Worm (Caenorhabditis elegans) whole organism, young adult: Measurements from ENCODE around the gene vdac-1.

ENCODE experiments used
- C06A6.2 ChIP-seq: fragments of 200-800 bp; sonication (Bioruptor generic); conservative IDR thresholded peaks from 2 replicates; pipeline ENCODE4 v1.3.6; 2022; ENCODE audit warnings: missing genetic modification characterization, missing compliant biosample characterization
- D2030.7 ChIP-seq: fragments of 200-800 bp; sonication (Bioruptor generic); IDR thresholded peaks from 2 replicates; pipeline ENCODE4 v1.3.6; 2022; ENCODE audit warnings: missing genetic modification reagents, missing genetic modification characterization, missing compliant biosample characterization
- F22D6.2 ChIP-seq: sonication (generic microtip); optimal IDR thresholded peaks from 2 replicates; lab custom pipeline; 2016; ENCODE audit warnings: mild to moderate bottlenecking, missing genetic modification characterization, missing compliant biosample characterization
- F33H1.4 ChIP-seq: fragments of 200-800 bp; sonication (Bioruptor generic); IDR thresholded peaks from 2 replicates; pipeline ENCODE4 v1.3.6; 2022; ENCODE audit warnings: missing genetic modification reagents, missing genetic modification characterization, missing compliant biosample characterization
- F37B4.10 ChIP-seq: fragments of 200-800 bp; sonication (Bioruptor generic); IDR thresholded peaks from 2 replicates; pipeline ENCODE4 v1.3.6; 2022; ENCODE audit warnings: missing genetic modification characterization, missing compliant biosample characterization
- F39B2.1 ChIP-seq: fragments of 200-800 bp; sonication (Bioruptor generic); IDR thresholded peaks from 2 replicates; pipeline ENCODE4 v1.3.6; 2022; ENCODE audit warnings: missing genetic modification reagents, missing genetic modification characterization, missing compliant biosample characterization
- F55B11.4 ChIP-seq: sonication (generic microtip); optimal IDR thresholded peaks from 2 replicates; lab custom pipeline; 2016; ENCODE audit warnings: missing compliant biosample characterization, missing genetic modification characterization, borderline replicate concordance; ENCODE audit not compliant: insufficient read depth
- F57A8.1 ChIP-seq: fragments of 200-800 bp; sonication (Bioruptor generic); optimal IDR thresholded peaks from 2 replicates; lab custom pipeline; 2018; ENCODE audit warnings: mild to moderate bottlenecking, missing genetic modification characterization, moderate library complexity, missing compliant biosample characterization
- K12H6.12 ChIP-seq: fragments of 200-800 bp; sonication (Bioruptor generic); optimal IDR thresholded peaks from 2 replicates; lab custom pipeline; 2018; ENCODE audit warnings: mild to moderate bottlenecking, missing genetic modification characterization, missing compliant biosample characterization
- T07F8.4 ChIP-seq: sonication (generic microtip); optimal IDR thresholded peaks from 2 replicates; lab custom pipeline; 2016; ENCODE audit warnings: mild to moderate bottlenecking, missing genetic modification characterization, moderate library complexity, missing compliant biosample characterization
- T26A5.8 ChIP-seq: sonication (generic microtip); optimal IDR thresholded peaks from 2 replicates; lab custom pipeline; 2016; ENCODE audit warnings: missing genetic modification characterization, missing compliant biosample characterization
- Y53F4B.3 ChIP-seq: fragments of 200-800 bp; sonication (Bioruptor generic); IDR thresholded peaks from 2 replicates; pipeline ENCODE4 v1.3.6; 2022; ENCODE audit warnings: missing genetic modification reagents, missing genetic modification characterization, missing compliant biosample characterization
- Y95B8A.8 ChIP-seq: fragments of 200-800 bp; sonication (Bioruptor generic); IDR thresholded peaks from 2 replicates; pipeline ENCODE4 v1.3.6; 2022; ENCODE audit warnings: missing genetic modification reagents, missing genetic modification characterization, missing compliant biosample characterization
- attf-5 ChIP-seq: fragments of 200-800 bp; sonication (Bioruptor generic); optimal IDR thresholded peaks from 2 replicates; lab custom pipeline; 2018; ENCODE audit warnings: mild to moderate bottlenecking, missing genetic modification characterization, missing compliant biosample characterization
- ccch-3 ChIP-seq: fragments of 200-800 bp; sonication (Bioruptor generic); optimal IDR thresholded peaks from 2 replicates; lab custom pipeline; 2018; ENCODE audit warnings: mild to moderate bottlenecking, missing genetic modification characterization, missing compliant biosample characterization
- cebp-1 ChIP-seq, 2 experiments: fragments of 200-800 bp in 1 of 2; sonication (Bioruptor generic) in 1 of 2; sonication (generic microtip) in 1 of 2; IDR thresholded peaks in 1 of 2; optimal IDR thresholded peaks in 1 of 2; 2 replicates each; pipeline versions ENCODE4 v1.3.6 to Lab custom; 2017 to 2022; ENCODE audit warnings: missing compliant biosample characterization in 2 of 2, missing genetic modification characterization in 2 of 2, mild to moderate bottlenecking in 1 of 2, missing genetic modification reagents in 1 of 2, moderate library complexity in 1 of 2
- ceh-100 ChIP-seq: fragments of 200-800 bp; sonication (Bioruptor generic); IDR thresholded peaks from 2 replicates; pipeline ENCODE4 v1.3.6; 2022; ENCODE audit warnings: missing genetic modification reagents, missing genetic modification characterization, missing compliant biosample characterization
- ceh-27 ChIP-seq: fragments of 200-800 bp; sonication (Bioruptor generic); optimal IDR thresholded peaks from 2 replicates; lab custom pipeline; 2018; ENCODE audit warnings: mild to moderate bottlenecking, missing genetic modification characterization, moderate library complexity, missing compliant biosample characterization
- ceh-58 ChIP-seq: fragments of 200-800 bp; sonication (Bioruptor generic); IDR thresholded peaks from 2 replicates; pipeline ENCODE4 v1.3.6; 2022; ENCODE audit warnings: missing genetic modification characterization, missing compliant biosample characterization
- chd-7 ChIP-seq: sonication (generic microtip); optimal IDR thresholded peaks from 2 replicates; lab custom pipeline; 2016; ENCODE audit warnings: mild to moderate bottlenecking, missing genetic modification characterization, moderate library complexity, missing compliant biosample characterization
- die-1 ChIP-seq: sonication (generic microtip); optimal IDR thresholded peaks from 2 replicates; lab custom pipeline; 2016; ENCODE audit warnings: missing genotype, mild to moderate bottlenecking, missing genetic modification characterization, missing compliant biosample characterization
- dpff-1 ChIP-seq: sonication (generic microtip); optimal IDR thresholded peaks from 2 replicates; lab custom pipeline; 2017; ENCODE audit warnings: mild to moderate bottlenecking, missing genetic modification characterization, missing compliant biosample characterization
- dpl-1 ChIP-seq: fragments of 150-350 bp; optimal IDR thresholded peaks from 2 replicates; lab custom pipeline; 2014; ENCODE audit warnings: missing biosample characterization, missing genetic modification reagents, missing genetic modification characterization
- egl-44 ChIP-seq: fragments of 200-800 bp; sonication (Bioruptor generic); IDR thresholded peaks from 2 replicates; pipeline ENCODE4 v1.3.6; 2022; ENCODE audit warnings: missing genetic modification reagents, missing genetic modification characterization, missing compliant biosample characterization
- ekl-4 ChIP-seq: fragments of 200-800 bp; sonication (Bioruptor generic); IDR thresholded peaks from 2 replicates; pipeline ENCODE4 v1.3.6; 2022; ENCODE audit warnings: missing genetic modification reagents, missing genetic modification characterization, missing compliant biosample characterization
- ets-4 ChIP-seq: fragments of 200-800 bp; sonication (Bioruptor generic); optimal IDR thresholded peaks from 2 replicates; lab custom pipeline; 2018; ENCODE audit warnings: mild to moderate bottlenecking, missing genetic modification characterization, missing compliant biosample characterization
- fkh-3 ChIP-seq: sonication (generic microtip); optimal IDR thresholded peaks from 2 replicates; lab custom pipeline; 2016; ENCODE audit warnings: mild to moderate bottlenecking, missing genetic modification characterization, missing compliant biosample characterization
- lag-1 ChIP-seq: fragments of 200-800 bp; sonication (Bioruptor generic); IDR thresholded peaks from 2 replicates; pipeline ENCODE4 v1.3.6; 2022; ENCODE audit warnings: missing genetic modification reagents, missing genetic modification characterization, missing compliant biosample characterization
- let-526 ChIP-seq: fragments of 200-800 bp; sonication (Bioruptor generic); IDR thresholded peaks from 2 replicates; pipeline ENCODE4 v1.3.6; 2022; ENCODE audit warnings: missing genetic modification reagents, missing genetic modification characterization, missing compliant biosample characterization
- let-607 ChIP-seq, 2 experiments: fragments of 200-800 bp in 1 of 2; sonication (Bioruptor generic) in 1 of 2; sonication (generic microtip) in 1 of 2; optimal IDR thresholded peaks; 2 replicates each; lab custom pipeline; 2016 to 2018; ENCODE audit warnings: mild to moderate bottlenecking in 2 of 2, missing compliant biosample characterization in 2 of 2, missing genetic modification characterization in 2 of 2, moderate library complexity in 2 of 2, missing genotype in 1 of 2
- lin-26 ChIP-seq: fragments of 200-800 bp; sonication (Bioruptor generic); IDR thresholded peaks from 2 replicates; pipeline ENCODE4 v1.3.6; 2022; ENCODE audit warnings: missing genetic modification reagents, missing genetic modification characterization, missing compliant biosample characterization
- lsl-1 ChIP-seq: fragments of 200-800 bp; sonication (Bioruptor generic); optimal IDR thresholded peaks from 2 replicates; lab custom pipeline; 2018; ENCODE audit warnings: mild to moderate bottlenecking, missing genetic modification characterization, moderate library complexity, missing compliant biosample characterization
- madf-6 ChIP-seq: fragments of 200-800 bp; sonication (Bioruptor generic); IDR thresholded peaks from 2 replicates; pipeline ENCODE4 v1.3.6; 2022; ENCODE audit warnings: missing genetic modification reagents, missing genetic modification characterization, missing compliant biosample characterization
- mcd-1 ChIP-seq: fragments of 200-800 bp; sonication (Bioruptor generic); IDR thresholded peaks from 2 replicates; pipeline ENCODE4 v1.3.6; 2022; ENCODE audit warnings: missing genetic modification reagents, missing genetic modification characterization, missing compliant biosample characterization
- mel-28 ChIP-seq: sonication (generic microtip); optimal IDR thresholded peaks from 2 replicates; lab custom pipeline; 2016; ENCODE audit warnings: borderline replicate concordance, mild to moderate bottlenecking, missing genetic modification characterization, missing compliant biosample characterization
- nfya-2 ChIP-seq: fragments of 200-800 bp; sonication (Bioruptor generic); IDR thresholded peaks from 2 replicates; pipeline ENCODE4 v1.3.6; 2022; ENCODE audit warnings: missing genetic modification reagents, missing genetic modification characterization, missing compliant biosample characterization
- nfyb-1 ChIP-seq: fragments of 200-800 bp; sonication (Bioruptor generic); IDR thresholded peaks from 2 replicates; pipeline ENCODE4 v1.3.6; 2022; ENCODE audit warnings: missing genetic modification reagents, missing genetic modification characterization, missing compliant biosample characterization
- nhr-120 ChIP-seq: fragments of 200-800 bp; sonication (Bioruptor generic); IDR thresholded peaks from 2 replicates; pipeline ENCODE4 v1.3.6; 2022; ENCODE audit warnings: missing genetic modification characterization, missing compliant biosample characterization
- pbrm-1 ChIP-seq: fragments of 200-800 bp; sonication (Bioruptor generic); IDR thresholded peaks from 2 replicates; pipeline ENCODE4 v1.3.6; 2022; ENCODE audit warnings: missing genetic modification reagents, missing genetic modification characterization, missing compliant biosample characterization
- rcor-1 ChIP-seq: fragments of 200-800 bp; sonication (Bioruptor generic); IDR thresholded peaks from 2 replicates; pipeline ENCODE4 v1.3.6; 2022; ENCODE audit warnings: missing genetic modification reagents, missing genetic modification characterization, missing compliant biosample characterization
- sea-2 ChIP-seq: fragments of 200-800 bp; sonication (Bioruptor generic); IDR thresholded peaks from 2 replicates; pipeline ENCODE4 v1.3.6; 2022; ENCODE audit warnings: missing genetic modification characterization, missing compliant biosample characterization
- snpc-1.3 ChIP-seq: sonication (generic microtip); optimal IDR thresholded peaks from 2 replicates; lab custom pipeline; 2017; ENCODE audit warnings: missing genetic modification characterization, mild to moderate bottlenecking, missing compliant biosample characterization, antibody characterized with exemption, moderate library complexity, missing genotype, missing genetic modification reagents; ENCODE audit not compliant: insufficient read depth
- snpc-3.4 ChIP-seq: sonication (generic microtip); optimal IDR thresholded peaks from 2 replicates; lab custom pipeline; 2017; ENCODE audit warnings: missing genetic modification characterization, mild to moderate bottlenecking, missing compliant biosample characterization, antibody characterized with exemption, moderate library complexity, missing genotype, missing genetic modification reagents
- sptf-2 ChIP-seq: fragments of 200-800 bp; sonication (Bioruptor generic); optimal IDR thresholded peaks from 2 replicates; lab custom pipeline; 2018; ENCODE audit warnings: mild to moderate bottlenecking, missing genetic modification characterization, missing compliant biosample characterization
- tbx-9 ChIP-seq: sonication (generic microtip); optimal IDR thresholded peaks from 2 replicates; lab custom pipeline; 2016; ENCODE audit warnings: borderline replicate concordance, missing genetic modification characterization, inconsistent platforms, missing compliant biosample characterization
- tlf-1 ChIP-seq: fragments of 200-800 bp; sonication (Bioruptor generic); optimal IDR thresholded peaks from 2 replicates; lab custom pipeline; 2018; ENCODE audit warnings: mild to moderate bottlenecking, missing genetic modification characterization, missing compliant biosample characterization
- ztf-25 ChIP-seq: fragments of 200-800 bp; sonication (Bioruptor generic); IDR thresholded peaks from 2 replicates; pipeline ENCODE4 v1.3.6; 2022; ENCODE audit warnings: missing genetic modification reagents, missing genetic modification characterization, missing compliant biosample characterization
- ztf-28 ChIP-seq: fragments of 200-800 bp; sonication (Bioruptor generic); IDR thresholded peaks from 2 replicates; pipeline ENCODE4 v1.3.6; 2022; ENCODE audit warnings: missing genetic modification reagents, missing genetic modification characterization, missing compliant biosample characterization
- ztf-6 ChIP-seq: fragments of 200-800 bp; sonication (Bioruptor generic); IDR thresholded peaks from 2 replicates; pipeline ENCODE4 v1.3.6; 2022; ENCODE audit warnings: missing genetic modification reagents, missing genetic modification characterization, missing compliant biosample characterization

The vdac-1 gene

ce11 chrIV:7488457-7488783 is 19.3 kb downstream of the vdac-1 start (continued):
- TF ChIP-seq T07F8.4 = no peak
- TF ChIP-seq ceh-100 (GFP tag; lab: Robert Waterston, UW) = no peak; the same call in 1 of the 2 replicates
- no peak for TF ChIP-seq K12H6.12 (tag; lab: Kevin White, UChicago)
- TF ChIP-seq F39B2.1 (GFP tag; lab: Robert Waterston, UW) = peak; percentile 13; the same call in 1 of the 2 replicates
- TF ChIP-seq mcd-1 = no peak; the same call in 1 of the 2 replicates
- no peak for TF ChIP-seq tbx-9 (tag; lab: Kevin White, UChicago)
- no peak for TF ChIP-seq nhr-120 (GFP tag; lab: Robert Waterston, UW)
- no peak for TF ChIP-seq ztf-28 (GFP tag; lab: Robert Waterston, UW)
- TF ChIP-seq chd-7 (tag; lab: Kevin White, UChicago) = no peak
- TF ChIP-seq lin-26 = peak; percentile 84
- no peak for TF ChIP-seq attf-5
- no peak for TF ChIP-seq dpff-1 (tag; lab: Kevin White, UChicago)
- TF ChIP-seq Y53F4B.3 (GFP tag; lab: Robert Waterston, UW) = no peak
- TF ChIP-seq Y95B8A.8 (GFP tag; lab: Robert Waterston, UW) = no peak
- TF ChIP-seq sea-2 = no peak
- TF ChIP-seq let-526 (GFP tag; lab: Robert Waterston, UW) = no peak
- no peak for TF ChIP-seq rcor-1 (GFP tag; lab: Robert Waterston, UW)
- no peak for TF ChIP-seq snpc-1.3 (tag; lab: Kevin White, UChicago)
- no peak for TF ChIP-seq nfyb-1 (GFP tag; lab: Robert Waterston, UW)
- TF ChIP-seq ceh-27 (GFP tag; lab: Kevin White, UChicago) = no peak
- TF ChIP-seq T26A5.8 (tag; lab: Kevin White, UChicago) = no peak
- no peak for TF ChIP-seq fkh-3 (tag; lab: Kevin White, UChicago)
- no peak for TF ChIP-seq ztf-25 (GFP tag; lab: Robert Waterston, UW)
- 0 out of 2 replicates have a peak, but pooled peaks have one; percentile 2 for TF ChIP-seq F37B4.10 (GFP tag; lab: Robert Waterston, UW)
- no peak for TF ChIP-seq let-607 (tag; optimal IDR thresholded peaks at IDR 0.05; lab: Kevin White, UChicago)
- TF ChIP-seq ets-4 (GFP tag; lab: Kevin White, UChicago) = no peak
- no peak for TF ChIP-seq C06A6.2 (GFP tag; lab: Robert Waterston, UW)
- no peak for TF ChIP-seq ztf-6 (GFP tag; lab: Robert Waterston, UW)
- no peak for TF ChIP-seq nfya-2 (GFP tag; lab: Robert Waterston, UW)
- no peak for TF ChIP-seq sptf-2
- no peak for TF ChIP-seq pbrm-1
- TF ChIP-seq lag-1 (GFP tag; lab: Robert Waterston, UW) = no peak
- TF ChIP-seq lsl-1 (GFP tag; lab: Kevin White, UChicago) = peak; percentile 24
- no peak for TF ChIP-seq F22D6.2 (tag; lab: Kevin White, UChicago)
- TF ChIP-seq F33H1.4 (GFP tag; lab: Robert Waterston, UW) = no peak
- peak; percentile 53 for TF ChIP-seq die-1
- no peak for TF ChIP-seq ceh-58 (GFP tag; lab: Robert Waterston, UW)
- TF ChIP-seq ekl-4 (GFP tag; lab: Robert Waterston, UW) = peak; percentile 57; the same call in 1 of the 2 replicates
- TF ChIP-seq egl-44 (GFP tag; lab: Robert Waterston, UW) = no peak; the same call in 1 of the 2 replicates
- TF ChIP-seq F57A8.1 (GFP tag; lab: Kevin White, UChicago) = no peak
- TF ChIP-seq dpl-1 (GFP tag; lab: Kevin White, UChicago) = no peak
- TF ChIP-seq madf-6 (GFP tag; lab: Robert Waterston, UW) = peak; percentile 63
- no peak for TF ChIP-seq ccch-3 (GFP tag; lab: Kevin White, UChicago)
- no peak for TF ChIP-seq D2030.7 (GFP tag; lab: Robert Waterston, UW)
- no peak for TF ChIP-seq mel-28 (tag; lab: Kevin White, UChicago)
- TF ChIP-seq tlf-1 = peak; percentile 51
- no peak for TF ChIP-seq cebp-1 (GFP tag; IDR thresholded peaks at IDR 0.05; lab: Robert Waterston, UW)
- TF ChIP-seq cebp-1 (tag; optimal IDR thresholded peaks at IDR 0.05; lab: Kevin White, UChicago) = no peak
- TF ChIP-seq F55B11.4 (tag; lab: Kevin White, UChicago) = no peak
- TF ChIP-seq snpc-3.4 = no peak
